Worm (Caenorhabditis elegans) whole organism, early embryonic: ENCODE data around the gene daf-1.

Experiments used
- B0310.2 ChIP-seq: sonication (generic microtip); optimal IDR thresholded peaks from 2 replicates; lab custom pipeline; 2016; ENCODE audit warnings: mild to moderate bottlenecking, missing genetic modification characterization, missing compliant biosample characterization
- F13C5.2 ChIP-seq: sonication (generic microtip); optimal IDR thresholded peaks from 2 replicates; lab custom pipeline; 2017; ENCODE audit warnings: mild to moderate bottlenecking, missing genetic modification characterization, inconsistent platforms, missing compliant biosample characterization
- aly-1 ChIP-seq: sonication (generic microtip); optimal IDR thresholded peaks from 2 replicates; lab custom pipeline; 2016; ENCODE audit warnings: missing genetic modification characterization, missing compliant biosample characterization
- ama-1 ChIP-seq: fragments of 150-350 bp; optimal IDR thresholded peaks from 2 replicates; lab custom pipeline; 2014
- ceh-13 ChIP-seq: fragments of 200-800 bp; sonication (Bioruptor generic); optimal IDR thresholded peaks from 2 replicates; lab custom pipeline; 2018; ENCODE audit warnings: mild to moderate bottlenecking, missing genetic modification characterization, missing compliant biosample characterization
- ceh-36 ChIP-seq: sonication (generic microtip); optimal IDR thresholded peaks from 2 replicates; lab custom pipeline; 2016; ENCODE audit warnings: missing genetic modification characterization, inconsistent platforms, missing compliant biosample characterization
- flt-1 ChIP-seq: fragments of 200-800 bp; sonication (Bioruptor generic); IDR thresholded peaks from 2 replicates; pipeline ENCODE4 v1.3.6; 2022; ENCODE audit warnings: missing genetic modification characterization, missing compliant biosample characterization
- hmg-4 ChIP-seq: fragments of 200-800 bp; sonication (Bioruptor generic); optimal IDR thresholded peaks from 2 replicates; lab custom pipeline; 2018; ENCODE audit warnings: mild to moderate bottlenecking, missing genetic modification characterization, missing compliant biosample characterization
- tbx-37 ChIP-seq: fragments of 200-800 bp; sonication (Bioruptor generic); conservative IDR thresholded peaks from 2 replicates; pipeline ENCODE4 v1.3.6; 2022; ENCODE audit warnings: missing genetic modification reagents, missing genetic modification characterization, missing compliant biosample characterization

DNA sequence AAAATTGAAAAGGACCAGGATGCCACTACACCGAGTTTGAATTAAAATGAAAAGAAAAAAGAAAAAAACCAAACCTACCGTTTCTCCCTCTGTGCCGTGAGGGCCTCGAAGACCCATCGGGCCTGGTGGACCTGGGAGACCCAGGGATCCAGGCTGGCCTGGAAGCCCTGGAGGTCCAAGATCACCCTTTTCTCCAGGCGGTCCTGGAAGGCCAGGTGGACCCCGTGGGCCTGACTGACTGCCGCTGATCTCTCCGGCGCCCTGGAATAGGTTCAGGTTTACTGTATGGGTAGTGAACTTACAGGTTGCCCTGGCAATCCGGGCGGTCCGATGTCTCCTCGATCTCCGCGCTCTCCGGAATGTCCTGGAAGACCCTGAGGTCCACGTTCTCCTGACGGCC lies 7.4 kb downstream of the daf-1 start:
- TF ChIP-seq flt-1 (GFP tag; lab: Robert Waterston, UW) = no peak
- no peak for TF ChIP-seq aly-1 (tag; lab: Kevin White, UChicago)
- no peak for TF ChIP-seq tbx-37 (GFP tag; lab: Robert Waterston, UW)
- no peak for TF ChIP-seq ceh-36
- no peak for TF ChIP-seq ceh-13 (GFP tag; lab: Kevin White, UChicago)
- TF ChIP-seq B0310.2 (tag; lab: Kevin White, UChicago) = no peak
- TF ChIP-seq ama-1 (lab: Kevin White, UChicago) = no peak
- TF ChIP-seq F13C5.2 = no peak
- no peak for TF ChIP-seq hmg-4 (GFP tag; lab: Kevin White, UChicago)
